Worm (Caenorhabditis elegans): Measurements from ENCODE around the gene C07A12.2.

ce11 chrX:4503259-4503658 is 41.4 kb upstream of the C07A12.2 start:
- TF ChIP-seq flt-1 (GFP tag; IDR thresholded peaks at IDR 0.05) (no peak), tab-1 (GFP tag; IDR thresholded peaks at IDR 0.05) (no peak), ref-1 (GFP tag; conservative IDR thresholded peaks at IDR 0.05) (no peak), cog-1 (tag; optimal IDR thresholded peaks at IDR 0.05) (no peak)
